Worm (Caenorhabditis elegans): ENCODE results near the gene cdc-48.2.

ce11 chrII:8127794-8128193, 10.5 kb upstream of the cdc-48.2 start:
- TF ChIP-seq unc-62 (GFP tag; optimal IDR thresholded peaks at IDR 0.05) (no peak), nhr-12 (tag; optimal IDR thresholded peaks at IDR 0.05) (no peak), lsy-2 (tag; optimal IDR thresholded peaks at IDR 0.05) (no peak), ces-1 (GFP tag; optimal IDR thresholded peaks at IDR 0.05) (no peak), zip-8 (tag; optimal IDR thresholded peaks at IDR 0.05) (no peak), mab-5 (tag; optimal IDR thresholded peaks at IDR 0.05) (no peak)
